Worm (Caenorhabditis elegans): ENCODE data around the gene ZK1320.3.

DNA sequence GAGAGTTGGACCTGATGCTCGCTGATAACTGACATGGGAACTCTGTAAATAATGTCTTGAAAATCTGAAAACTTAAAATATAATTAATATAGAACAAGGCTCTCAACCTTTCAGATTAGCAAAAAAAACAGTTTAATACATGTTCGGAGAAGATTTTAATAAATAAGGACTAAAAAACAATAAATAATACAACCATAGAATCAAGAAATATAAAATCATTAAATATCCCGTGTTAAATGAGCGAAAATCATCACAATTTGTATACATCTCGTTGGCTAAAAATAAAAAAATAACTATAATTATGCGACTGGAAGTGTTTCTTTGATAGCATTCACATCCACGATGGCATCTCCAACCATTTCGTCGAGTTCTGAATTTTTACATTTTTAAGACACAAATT is 44.5 kb upstream of the ZK1320.3 start, which contains the start of gene Y53C12A.10:
- no peak for TF ChIP-seq flt-1 (GFP tag; IDR thresholded peaks at IDR 0.05)
- TF ChIP-seq hmbx-1 (tag; optimal IDR thresholded peaks at IDR 0.05), result no peak
- TF ChIP-seq ama-1 (optimal IDR thresholded peaks at IDR 0.05), result no peak
- no peak for TF ChIP-seq tbx-11 (GFP tag; IDR thresholded peaks at IDR 0.05)
- no peak for TF ChIP-seq F13C5.2 (tag; optimal IDR thresholded peaks at IDR 0.05)
- no peak for TF ChIP-seq aly-1 (tag; optimal IDR thresholded peaks at IDR 0.05)
- no peak for TF ChIP-seq ceh-36 (tag; optimal IDR thresholded peaks at IDR 0.05)
- no peak for TF ChIP-seq scrt-1 (GFP tag; IDR thresholded peaks at IDR 0.05)
- no peak for TF ChIP-seq hmg-4 (GFP tag; optimal IDR thresholded peaks at IDR 0.05)
- TF ChIP-seq sea-1 (GFP tag; conservative IDR thresholded peaks at IDR 0.05), result no peak
- no peak for TF ChIP-seq hnd-1 (tag; optimal IDR thresholded peaks at IDR 0.05)
